Worm (Caenorhabditis elegans) whole organism, young adult: ENCODE data around the gene set-17.
A peak's percentile ranks its signal among the peaks of the same experiment; 100 is the strongest.

Experiments
- B0019.2 ChIP-seq: fragments of 200-800 bp; sonication (Bioruptor generic); conservative IDR thresholded peaks from 2 replicates; pipeline ENCODE4 v1.3.6; 2022; ENCODE audit warnings: missing genetic modification reagents, missing genetic modification characterization, missing compliant biosample characterization
- B0336.3 ChIP-seq: fragments of 200-800 bp; sonication (Bioruptor generic); IDR thresholded peaks from 2 replicates; pipeline ENCODE4 v1.3.6; 2022; ENCODE audit warnings: missing genetic modification characterization, missing compliant biosample characterization
- D2030.7 ChIP-seq: fragments of 200-800 bp; sonication (Bioruptor generic); IDR thresholded peaks from 2 replicates; pipeline ENCODE4 v1.3.6; 2022; ENCODE audit warnings: missing genetic modification reagents, missing genetic modification characterization, missing compliant biosample characterization
- F22D6.2 ChIP-seq: sonication (generic microtip); optimal IDR thresholded peaks from 2 replicates; lab custom pipeline; 2016; ENCODE audit warnings: mild to moderate bottlenecking, missing genetic modification characterization, missing compliant biosample characterization
- K11D2.4 ChIP-seq: fragments of 200-800 bp; sonication (Bioruptor generic); IDR thresholded peaks from 2 replicates; pipeline ENCODE4 v1.3.6; 2022; ENCODE audit warnings: missing genetic modification reagents, missing genetic modification characterization, missing compliant biosample characterization
- K12H6.12 ChIP-seq: fragments of 200-800 bp; sonication (Bioruptor generic); optimal IDR thresholded peaks from 2 replicates; lab custom pipeline; 2018; ENCODE audit warnings: mild to moderate bottlenecking, missing genetic modification characterization, missing compliant biosample characterization
- T26A5.8 ChIP-seq: sonication (generic microtip); optimal IDR thresholded peaks from 2 replicates; lab custom pipeline; 2016; ENCODE audit warnings: missing genetic modification characterization, missing compliant biosample characterization
- ZK185.1 ChIP-seq: sonication (generic microtip); optimal IDR thresholded peaks from 2 replicates; lab custom pipeline; 2016; ENCODE audit warnings: mild to moderate bottlenecking, missing genetic modification characterization, missing compliant biosample characterization; ENCODE audit not compliant: poor library complexity, severe bottlenecking
- athp-1 ChIP-seq: sonication (generic microtip); optimal IDR thresholded peaks from 2 replicates; lab custom pipeline; 2017; ENCODE audit warnings: mild to moderate bottlenecking, missing genetic modification characterization, missing compliant biosample characterization
- attf-3 ChIP-seq: fragments of 200-800 bp; sonication (Bioruptor generic); conservative IDR thresholded peaks from 2 replicates; pipeline ENCODE4 v1.3.6; 2022; ENCODE audit warnings: missing genetic modification reagents, missing genetic modification characterization, missing compliant biosample characterization
- attf-5 ChIP-seq: fragments of 200-800 bp; sonication (Bioruptor generic); optimal IDR thresholded peaks from 2 replicates; lab custom pipeline; 2018; ENCODE audit warnings: mild to moderate bottlenecking, missing genetic modification characterization, missing compliant biosample characterization
- cebp-2 ChIP-seq: fragments of 200-800 bp; sonication (Bioruptor generic); IDR thresholded peaks from 2 replicates; pipeline ENCODE4 v1.3.6; 2022; ENCODE audit warnings: missing genetic modification characterization, missing compliant biosample characterization
- ceh-100 ChIP-seq: fragments of 200-800 bp; sonication (Bioruptor generic); IDR thresholded peaks from 2 replicates; pipeline ENCODE4 v1.3.6; 2022; ENCODE audit warnings: missing genetic modification reagents, missing genetic modification characterization, missing compliant biosample characterization
- ceh-27 ChIP-seq: fragments of 200-800 bp; sonication (Bioruptor generic); optimal IDR thresholded peaks from 2 replicates; lab custom pipeline; 2018; ENCODE audit warnings: mild to moderate bottlenecking, missing genetic modification characterization, moderate library complexity, missing compliant biosample characterization
- ceh-58 ChIP-seq: fragments of 200-800 bp; sonication (Bioruptor generic); IDR thresholded peaks from 2 replicates; pipeline ENCODE4 v1.3.6; 2022; ENCODE audit warnings: missing genetic modification characterization, missing compliant biosample characterization
- ceh-79 ChIP-seq: sonication (generic microtip); optimal IDR thresholded peaks from 2 replicates; lab custom pipeline; 2017; ENCODE audit warnings: mild to moderate bottlenecking, missing genetic modification characterization, missing compliant biosample characterization
- ceh-91 ChIP-seq: fragments of 200-800 bp; sonication (Bioruptor generic); IDR thresholded peaks from 2 replicates; pipeline ENCODE4 v1.3.6; 2022; ENCODE audit warnings: missing genetic modification reagents, missing genetic modification characterization, missing compliant biosample characterization
- efl-1 ChIP-seq: fragments of 150-350 bp; optimal IDR thresholded peaks from 2 replicates; lab custom pipeline; 2014; ENCODE audit warnings: missing biosample characterization, missing genetic modification reagents, missing genetic modification characterization
- egrh-3 ChIP-seq: fragments of 200-800 bp; sonication (Bioruptor generic); IDR thresholded peaks from 2 replicates; pipeline ENCODE4 v1.3.6; 2022; ENCODE audit warnings: missing genetic modification reagents, missing genetic modification characterization, missing compliant biosample characterization
- ekl-4 ChIP-seq: fragments of 200-800 bp; sonication (Bioruptor generic); IDR thresholded peaks from 2 replicates; pipeline ENCODE4 v1.3.6; 2022; ENCODE audit warnings: missing genetic modification reagents, missing genetic modification characterization, missing compliant biosample characterization
- hlh-26 ChIP-seq: fragments of 200-800 bp; sonication (Bioruptor generic); conservative IDR thresholded peaks from 2 replicates; pipeline ENCODE4 v1.3.6; 2022; ENCODE audit warnings: missing genetic modification reagents, missing genetic modification characterization, missing compliant biosample characterization
- let-607 ChIP-seq, 2 experiments: fragments of 200-800 bp in 1 of 2; sonication (Bioruptor generic) in 1 of 2; sonication (generic microtip) in 1 of 2; optimal IDR thresholded peaks; 2 replicates each; lab custom pipeline; 2016 to 2018; ENCODE audit warnings: mild to moderate bottlenecking in 2 of 2, missing compliant biosample characterization in 2 of 2, missing genetic modification characterization in 2 of 2, moderate library complexity in 2 of 2, missing genotype in 1 of 2
- lin-26 ChIP-seq: fragments of 200-800 bp; sonication (Bioruptor generic); IDR thresholded peaks from 2 replicates; pipeline ENCODE4 v1.3.6; 2022; ENCODE audit warnings: missing genetic modification reagents, missing genetic modification characterization, missing compliant biosample characterization
- lin-35 ChIP-seq, 3 experiments: fragments of 150-350 bp in 2 of 3; sonication (generic microtip) in 1 of 3; optimal IDR thresholded peaks; 2 replicates each; lab custom pipeline; 2014 to 2018; ENCODE audit warnings: missing biosample characterization in 3 of 3, missing genetic modification characterization in 3 of 3, missing genetic modification reagents in 3 of 3
- madf-10 ChIP-seq: sonication (generic microtip); optimal IDR thresholded peaks from 2 replicates; lab custom pipeline; 2016; ENCODE audit warnings: mild to moderate bottlenecking, missing genetic modification characterization, missing compliant biosample characterization
- mel-28 ChIP-seq: sonication (generic microtip); optimal IDR thresholded peaks from 2 replicates; lab custom pipeline; 2016; ENCODE audit warnings: borderline replicate concordance, mild to moderate bottlenecking, missing genetic modification characterization, missing compliant biosample characterization
- nfyb-1 ChIP-seq: fragments of 200-800 bp; sonication (Bioruptor generic); IDR thresholded peaks from 2 replicates; pipeline ENCODE4 v1.3.6; 2022; ENCODE audit warnings: missing genetic modification reagents, missing genetic modification characterization, missing compliant biosample characterization
- nhr-27 ChIP-seq: fragments of 200-800 bp; sonication (Bioruptor generic); optimal IDR thresholded peaks from 2 replicates; lab custom pipeline; 2018; ENCODE audit warnings: mild to moderate bottlenecking, missing genetic modification characterization, moderate library complexity, missing compliant biosample characterization
- nhr-90 ChIP-seq: sonication (generic microtip); optimal IDR thresholded peaks from 2 replicates; lab custom pipeline; 2016; ENCODE audit warnings: missing genotype, mild to moderate bottlenecking, missing genetic modification characterization, missing compliant biosample characterization
- pbrm-1 ChIP-seq: fragments of 200-800 bp; sonication (Bioruptor generic); IDR thresholded peaks from 2 replicates; pipeline ENCODE4 v1.3.6; 2022; ENCODE audit warnings: missing genetic modification reagents, missing genetic modification characterization, missing compliant biosample characterization
- pha-4 ChIP-seq: fragments of 150-350 bp; sonication (generic microtip); optimal IDR thresholded peaks from 2 replicates; lab custom pipeline; 2014; ENCODE audit warnings: missing biosample characterization, missing genetic modification reagents, missing genetic modification characterization
- rcor-1 ChIP-seq: fragments of 200-800 bp; sonication (Bioruptor generic); IDR thresholded peaks from 2 replicates; pipeline ENCODE4 v1.3.6; 2022; ENCODE audit warnings: missing genetic modification reagents, missing genetic modification characterization, missing compliant biosample characterization
- repo-1 ChIP-seq: sonication (generic microtip); optimal IDR thresholded peaks from 2 replicates; lab custom pipeline; 2017; ENCODE audit warnings: mild to moderate bottlenecking, missing genetic modification characterization, missing compliant biosample characterization
- sea-2 ChIP-seq: fragments of 200-800 bp; sonication (Bioruptor generic); IDR thresholded peaks from 2 replicates; pipeline ENCODE4 v1.3.6; 2022; ENCODE audit warnings: missing genetic modification characterization, missing compliant biosample characterization
- snpc-1.1 ChIP-seq: sonication (generic microtip); optimal IDR thresholded peaks from 2 replicates; lab custom pipeline; 2017; ENCODE audit warnings: missing genetic modification characterization, mild to moderate bottlenecking, missing compliant biosample characterization, antibody characterized with exemption, moderate library complexity, missing genotype, missing genetic modification reagents; ENCODE audit not compliant: insufficient read depth
- snpc-4 ChIP-seq, 5 experiments: fragments of 150-350 bp in 1 of 5; sonication (generic microtip) in 4 of 5; optimal IDR thresholded peaks; 2 replicates each; lab custom pipeline; 2014 to 2018; ENCODE audit warnings: missing genetic modification characterization in 5 of 5, missing biosample characterization in 3 of 5, antibody characterized with exemption in 2 of 5, mild to moderate bottlenecking in 2 of 5, missing compliant biosample characterization in 2 of 5, missing genotype in 2 of 5, moderate library complexity in 2 of 5, missing genetic modification reagents in 1 of 5
- somi-1 ChIP-seq: fragments of 200-800 bp; sonication (Bioruptor generic); optimal IDR thresholded peaks from 2 replicates; lab custom pipeline; 2018; ENCODE audit warnings: mild to moderate bottlenecking, missing genetic modification characterization, missing compliant biosample characterization
- tbx-9 ChIP-seq: sonication (generic microtip); optimal IDR thresholded peaks from 2 replicates; lab custom pipeline; 2016; ENCODE audit warnings: borderline replicate concordance, missing genetic modification characterization, inconsistent platforms, missing compliant biosample characterization
- tlf-1 ChIP-seq: fragments of 200-800 bp; sonication (Bioruptor generic); optimal IDR thresholded peaks from 2 replicates; lab custom pipeline; 2018; ENCODE audit warnings: mild to moderate bottlenecking, missing genetic modification characterization, missing compliant biosample characterization
- unc-130 ChIP-seq: sonication (generic microtip); optimal IDR thresholded peaks from 2 replicates; lab custom pipeline; 2016; ENCODE audit warnings: missing genetic modification reagents, missing genetic modification characterization, missing compliant biosample characterization
- unc-62 ChIP-seq: fragments of 150-350 bp; optimal IDR thresholded peaks from 2 replicates; lab custom pipeline; 2014; ENCODE audit warnings: missing biosample characterization, missing genetic modification reagents, missing genetic modification characterization
- zfh-2 ChIP-seq: fragments of 200-800 bp; sonication (Bioruptor generic); conservative IDR thresholded peaks from 2 replicates; pipeline ENCODE4 v1.3.6; 2022; ENCODE audit warnings: missing genetic modification reagents, missing genetic modification characterization, missing compliant biosample characterization
- ztf-28 ChIP-seq: fragments of 200-800 bp; sonication (Bioruptor generic); IDR thresholded peaks from 2 replicates; pipeline ENCODE4 v1.3.6; 2022; ENCODE audit warnings: missing genetic modification reagents, missing genetic modification characterization, missing compliant biosample characterization
- ztf-3 ChIP-seq: fragments of 200-800 bp; sonication (Bioruptor generic); optimal IDR thresholded peaks from 2 replicates; lab custom pipeline; 2018; ENCODE audit warnings: mild to moderate bottlenecking, missing genetic modification characterization, missing compliant biosample characterization
- ztf-6 ChIP-seq: fragments of 200-800 bp; sonication (Bioruptor generic); IDR thresholded peaks from 2 replicates; pipeline ENCODE4 v1.3.6; 2022; ENCODE audit warnings: missing genetic modification reagents, missing genetic modification characterization, missing compliant biosample characterization

set-17 gene

DNA sequence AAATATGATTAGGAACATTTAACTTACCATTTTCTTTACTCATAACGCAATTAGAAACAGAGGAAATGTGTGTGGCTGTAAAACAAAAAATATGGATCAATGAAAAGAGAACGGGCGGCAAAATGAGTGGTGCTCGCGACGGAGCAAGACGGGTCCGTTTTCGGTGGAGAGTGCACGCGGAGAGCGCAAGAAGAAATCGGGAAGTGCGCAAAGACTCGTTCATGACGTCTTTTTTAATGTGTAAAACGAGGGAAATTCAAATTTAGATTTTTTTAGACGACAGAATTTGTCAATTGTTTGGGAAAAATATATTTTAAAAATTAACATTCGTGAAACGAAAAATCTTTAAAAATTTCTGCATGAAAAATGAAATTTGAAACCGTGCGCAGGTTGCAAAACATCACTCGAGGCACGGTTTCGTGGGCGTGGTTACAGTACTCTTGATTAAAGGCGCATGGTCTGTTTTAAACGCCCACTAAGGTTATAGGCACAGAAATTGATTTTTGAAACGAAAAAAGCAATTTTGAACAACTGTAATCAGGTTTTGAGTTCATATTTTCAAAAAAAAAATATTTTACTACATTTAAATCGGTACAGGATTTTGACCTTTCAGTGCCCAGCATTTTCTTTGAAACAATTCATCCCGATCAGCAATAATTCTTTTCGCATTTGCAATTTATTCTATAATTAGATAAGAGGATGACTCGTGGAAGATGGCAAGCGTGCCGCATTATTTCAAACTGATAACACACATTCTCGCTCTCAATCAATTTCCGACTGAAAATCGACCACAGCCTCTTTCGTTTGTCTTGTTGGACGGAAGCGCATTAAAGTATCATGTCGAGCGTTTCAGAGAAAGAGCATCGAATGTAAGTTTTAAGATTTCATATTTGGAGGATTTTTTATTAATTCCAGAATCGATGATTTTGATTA lies 29.2 kb upstream of the set-17 start, which contains the start of the genes szy-20 and C18E9.5:
Gene szy-20, minus strand, starts transcription at position 83 of the 933 bp plus-strand sequence.
Gene C18E9.5, plus strand, starts transcription at position 730 of the 933 bp plus-strand sequence.
- TF ChIP-seq nhr-27 (tag; lab: Kevin White, UChicago) (no peak), B0019.2 (GFP tag; lab: Robert Waterston, UW) (no peak), egrh-3 (no peak), lin-35 (GFP tag; optimal IDR thresholded peaks at IDR 0.05; lab: Kevin White, UChicago) (peak; percentile 28 to 96 (median 73)), snpc-4 (GFP tag; optimal IDR thresholded peaks at IDR 0.05; lab: Kevin White, UChicago) (no peak), snpc-4 (tag; optimal IDR thresholded peaks at IDR 0.05; lab: Kevin White, UChicago) (peak in 1 of 4 experiments; percentile 35), ZK185.1 (tag; lab: Kevin White, UChicago) (peak; percentile 44), rcor-1 (GFP tag; lab: Robert Waterston, UW) (no peak), B0336.3 (0 out of 2 replicates have a peak, but pooled peaks have one; percentile 38), nhr-90 (no peak), unc-130 (peak; percentile 15), F22D6.2 (tag; lab: Kevin White, UChicago) (no peak), sea-2 (GFP tag; lab: Robert Waterston, UW) (no peak), efl-1 (GFP tag; lab: Kevin White, UChicago) (peak; percentile 62), ekl-4 (no peak), ceh-79 (tag; lab: Kevin White, UChicago) (no peak), madf-10 (tag; lab: Kevin White, UChicago) (no peak), K12H6.12 (tag; lab: Kevin White, UChicago) (peak; percentile 47), attf-3 (GFP tag; lab: Robert Waterston, UW) (peak; percentile 75), mel-28 (tag; lab: Kevin White, UChicago) (no peak), pbrm-1 (GFP tag; lab: Robert Waterston, UW) (0 out of 2 replicates have a peak, but pooled peaks have one; percentile 53), snpc-1.1 (tag; lab: Kevin White, UChicago) (peak; percentile 26), zfh-2 (GFP tag; lab: Robert Waterston, UW) (peak; percentile 69; the same call in 1 of the 2 replicates), pha-4 (tag; lab: Kevin White, UChicago) (no peak), nfyb-1 (GFP tag; lab: Robert Waterston, UW) (0 out of 2 replicates have a peak, but pooled peaks have one; percentile 49), ceh-91 (GFP tag; lab: Robert Waterston, UW) (peak; percentile 58), ceh-27 (GFP tag; lab: Kevin White, UChicago) (no peak), athp-1 (tag; lab: Kevin White, UChicago) (peak; percentile 41), cebp-2 (GFP tag; lab: Robert Waterston, UW) (no peak), tlf-1 (GFP tag; lab: Kevin White, UChicago) (no peak), K11D2.4 (GFP tag; lab: Robert Waterston, UW) (peak; percentile 64; the same call in 1 of the 2 replicates), somi-1 (GFP tag; lab: Kevin White, UChicago) (no peak), ztf-6 (no peak), lin-26 (GFP tag; lab: Robert Waterston, UW) (no peak), attf-5 (GFP tag; lab: Kevin White, UChicago) (peak; percentile 67), unc-62 (GFP tag; lab: Kevin White, UChicago) (no peak), ceh-58 (no peak), hlh-26 (GFP tag; lab: Robert Waterston, UW) (no peak), tbx-9 (tag; lab: Kevin White, UChicago) (no peak), T26A5.8 (tag; lab: Kevin White, UChicago) (no peak), ztf-28 (GFP tag; lab: Robert Waterston, UW) (peak; percentile 33; the same call in 1 of the 2 replicates), ceh-100 (GFP tag; lab: Robert Waterston, UW) (peak; percentile 51), D2030.7 (GFP tag; lab: Robert Waterston, UW) (peak; percentile 73), repo-1 (tag; lab: Kevin White, UChicago) (peak; percentile 23), let-607 (tag; optimal IDR thresholded peaks at IDR 0.05; lab: Kevin White, UChicago) (peak in 1 of 2 experiments; percentile 23), ztf-3 (GFP tag; lab: Kevin White, UChicago) (no peak)
